Fruit fly (Drosophila melanogaster): ENCODE measurements around the gene fy.

fy gene

DNA sequence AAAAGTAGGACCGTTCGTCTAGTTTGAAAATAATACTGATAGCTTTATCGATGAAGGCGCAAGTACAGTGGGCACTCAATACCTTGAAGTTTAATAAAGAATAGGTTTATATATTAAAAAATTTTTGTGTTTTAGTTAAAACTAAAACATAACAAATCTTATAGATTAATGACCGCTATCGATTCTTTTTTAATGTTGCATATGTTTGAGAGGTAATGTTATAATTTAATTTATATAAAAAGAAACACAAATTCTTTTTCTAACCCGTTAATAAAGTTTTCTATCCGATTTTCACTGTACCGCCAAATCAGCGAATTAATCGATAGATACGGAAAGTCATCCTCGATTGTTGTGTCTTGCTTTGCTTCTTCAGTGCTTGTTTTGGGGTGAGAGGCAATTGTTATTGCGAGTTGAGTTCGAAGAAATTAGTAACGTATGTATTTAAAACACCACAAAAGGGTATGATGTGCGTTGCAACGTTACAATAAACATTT, 18.9 kb downstream of the fy start, which contains the start of the genes Dad1 and CG13384 (continued):
- TF ChIP-seq Gsc (GFP tag; IDR thresholded peaks at IDR 0.05) (peak; percentile 47), B-H2 (GFP tag; optimal IDR thresholded peaks at IDR 0.05) (peak; percentile 96), CG3065 (GFP tag; optimal IDR thresholded peaks at IDR 0.05) (peak; percentile 57), CG42726 (GFP tag; IDR thresholded peaks at IDR 0.05; ENCODE audit: partially characterized antibody) (peak; percentile 49; the same call in 1 of the 2 replicates), CG1832 (GFP tag; optimal IDR thresholded peaks at IDR 0.05) (no peak), chif (GFP tag; optimal IDR thresholded peaks at IDR 0.05) (peak; percentile 46 to 74), CG10321 (GFP tag; IDR thresholded peaks at IDR 0.05) (peak; percentile 79), CG3847 (GFP tag; IDR thresholded peaks at IDR 0.05) (peak; percentile 94), pfk (GFP tag; optimal IDR thresholded peaks at IDR 0.05) (peak; percentile 52), CG7556 (GFP tag; optimal IDR thresholded peaks at IDR 0.05) (peak; percentile 94), h (optimal IDR thresholded peaks at IDR 0.05) (no peak), maf-S (GFP tag; optimal IDR thresholded peaks at IDR 0.05) (peak; percentile 66), seq (GFP tag; IDR thresholded peaks at IDR 0.05) (peak; percentile 91), CG4854 (GFP tag; optimal IDR thresholded peaks at IDR 0.05) (peak; percentile 75), CG30020 (tag; optimal IDR thresholded peaks at IDR 0.05) (peak; percentile 88), Dad (GFP tag; optimal IDR thresholded peaks at IDR 0.05) (peak; percentile 44), nmo (GFP tag; optimal IDR thresholded peaks at IDR 0.05) (peak; percentile 96), CG8281 (tag; optimal IDR thresholded peaks at IDR 0.05) (peak; percentile 82), gt (GFP tag; IDR thresholded peaks at IDR 0.05) (peak; percentile 77), hth (optimal IDR thresholded peaks at IDR 0.05) (no peak), gfzf (GFP tag; optimal IDR thresholded peaks at IDR 0.05) (peak; percentile 65), inv (GFP tag; IDR thresholded peaks at IDR 0.05; ENCODE audit: partially characterized antibody) (peak; percentile 47; the same call in 1 of the 2 replicates), Hr39 (optimal IDR thresholded peaks at IDR 0.05) (no peak), CG34422 (GFP tag; IDR thresholded peaks at IDR 0.05) (peak; percentile 88), amos (GFP tag; IDR thresholded peaks at IDR 0.05; ENCODE audit: partially characterized antibody) (peak; percentile 45; the same call in 1 of the 2 replicates), az2 (GFP tag; optimal IDR thresholded peaks at IDR 0.05) (peak; percentile 92), CG1024 (GFP tag; IDR thresholded peaks at IDR 0.05) (peak; percentile 60; the same call in 1 of the 2 replicates), jumu (GFP tag; optimal IDR thresholded peaks at IDR 0.05) (no peak), CG16863 (GFP tag; optimal IDR thresholded peaks at IDR 0.05) (peak; percentile 28), cas (GFP tag; IDR thresholded peaks at IDR 0.05) (peak; percentile 84), CG33213 (GFP tag; optimal IDR thresholded peaks at IDR 0.05) (no peak), CG8944 (GFP tag; optimal IDR thresholded peaks at IDR 0.05) (peak; percentile 39), H2.0 (GFP tag; IDR thresholded peaks at IDR 0.05) (peak; percentile 89), ssp (GFP tag; IDR thresholded peaks at IDR 0.05) (peak; percentile 86), Stat92E (GFP tag; optimal IDR thresholded peaks at IDR 0.05) (peak in 1 of 3 experiments; percentile 81), CG14965 (GFP tag; optimal IDR thresholded peaks at IDR 0.05; ENCODE audit: borderline replicate concordance) (no peak), bsh (GFP tag; optimal IDR thresholded peaks at IDR 0.05) (peak in 1 of 2 experiments; percentile 90), Dfd (GFP tag; optimal IDR thresholded peaks at IDR 0.05) (no peak), eve (GFP tag; optimal IDR thresholded peaks at IDR 0.05) (no peak), Elba2 (GFP tag; optimal IDR thresholded peaks at IDR 0.05) (peak; percentile 69), ap (GFP tag; IDR thresholded peaks at IDR 0.05) (peak; percentile 78), CG3995 (GFP tag; optimal IDR thresholded peaks at IDR 0.05) (peak; percentile 43), YL-1 (GFP tag; optimal IDR thresholded peaks at IDR 0.05) (peak; percentile 54), CG10274 (GFP tag; optimal IDR thresholded peaks at IDR 0.05) (peak; percentile 50), NK7.1 (GFP tag; optimal IDR thresholded peaks at IDR 0.05) (no peak), Oaz (GFP tag; IDR thresholded peaks at IDR 0.05) (peak; percentile 74), CG13296 (GFP tag; optimal IDR thresholded peaks at IDR 0.05) (peak; percentile 96), oc (tag; optimal IDR thresholded peaks at IDR 0.05) (peak; percentile 91), CG9609 (GFP tag; optimal IDR thresholded peaks at IDR 0.05) (no peak), stc (GFP tag; IDR thresholded peaks at IDR 0.05) (peak; percentile 89), Ets97D (GFP tag; optimal IDR thresholded peaks at IDR 0.05) (peak; percentile 55), CG2712 (tag; optimal IDR thresholded peaks at IDR 0.05) (peak; percentile 97)
